Fruit fly (Drosophila melanogaster) whole organism: ENCODE data around the gene Rab35.
"Not testable (repeated sequence)": the region's sequence is repeated elsewhere in the genome, so short reads cannot be mapped to it uniquely, and the experiment has no call there.

ENCODE experiments used
- CG8478 ChIP-seq: fragments of >200 bp; optimal IDR thresholded peaks from 2 replicates; lab custom pipeline; 2018; ENCODE audit warnings: inconsistent platforms
- Dll ChIP-seq: fragments of >200 bp; optimal IDR thresholded peaks from 2 replicates; lab custom pipeline; 2017
- EcR ChIP-seq, 2 experiments: fragments of >200 bp; optimal IDR thresholded peaks; 2 replicates each; lab custom pipeline; 2017; ENCODE audit warnings: missing biosample characterization in 2 of 2, missing genetic modification characterization in 2 of 2, missing genetic modification reagents in 2 of 2
- pan ChIP-seq: fragments of >200 bp; optimal IDR thresholded peaks from 2 replicates; lab custom pipeline; 2017
- psq ChIP-seq: fragments of >200 bp; optimal IDR thresholded peaks from 2 replicates; lab custom pipeline; 2017
- usp ChIP-seq: fragments of >200 bp; optimal IDR thresholded peaks from 2 replicates; lab custom pipeline; 2017; ENCODE audit warnings: missing biosample characterization, missing genetic modification characterization, mixed read lengths

Gene Rab35

dm6 chrX:20159679-20160140 is at the start of gene Rab35:
TSS of gene Rab35 (minus strand) at chrX:20159872.
- TF ChIP-seq EcR (GFP tag; optimal IDR thresholded peaks at IDR 0.05; lab: Kevin White, UChicago) (no peak), pan (lab: Kevin White, UChicago) (no peak), CG8478 (no peak), usp (GFP tag; lab: Kevin White, UChicago) (no peak), Dll (lab: Kevin White, UChicago) (no peak), psq (no peak)

DNA sequence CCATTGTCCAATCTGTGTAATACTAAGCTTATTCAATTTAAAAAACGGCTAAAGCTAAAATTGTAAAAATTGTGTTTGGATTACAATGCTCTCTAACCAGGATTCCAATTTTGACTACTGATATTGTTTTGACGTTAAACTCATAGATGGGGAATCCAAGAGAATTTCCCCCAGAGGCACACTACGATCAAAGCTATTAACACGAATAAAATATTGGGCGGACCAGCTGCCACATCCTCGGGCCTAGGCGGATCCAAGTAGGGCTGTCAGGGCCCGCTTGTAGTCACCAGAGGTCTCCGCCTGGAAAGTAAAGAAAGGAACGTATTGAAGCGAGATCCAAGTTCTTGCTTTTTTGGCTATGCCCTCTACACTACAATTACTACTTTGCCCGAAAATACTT is 42.2 kb upstream of the Rab35 start, which contains the start of gene SdicA:
Gene SdicA, minus strand, starts transcription at position 101 of the 400 bp plus-strand sequence.
- TF ChIP-seq EcR (GFP tag; optimal IDR thresholded peaks at IDR 0.05; lab: Kevin White, UChicago); psq; usp (GFP tag; lab: Kevin White, UChicago): not testable (repeated sequence)

- not testable (repeated sequence) for TF ChIP-seq psq; CG8478; usp (GFP tag; lab: Kevin White, UChicago)
Observed at dm6 chrX:20194127-20194526, 34.5 kb upstream of the Rab35 start, which contains the start of gene Sdic3. TSS of gene Sdic3 (minus strand) at chrX:20194227.

DNA sequence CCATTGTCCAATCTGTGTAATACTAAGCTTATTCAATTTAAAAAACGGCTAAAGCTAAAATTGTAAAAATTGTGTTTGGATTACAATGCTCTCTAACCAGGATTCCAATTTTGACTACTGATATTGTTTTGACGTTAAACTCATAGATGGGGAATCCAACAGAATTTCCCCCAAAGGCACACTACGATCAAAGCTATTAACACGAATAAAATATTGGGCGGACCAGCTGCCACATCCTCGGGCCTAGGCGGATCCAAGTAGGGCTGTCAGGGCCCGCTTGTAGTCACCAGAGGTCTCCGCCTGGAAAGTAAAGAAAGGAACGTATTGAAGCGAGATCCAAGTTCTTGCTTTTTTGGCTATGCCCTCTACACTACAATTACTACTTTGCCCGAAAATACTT is 26.7 kb upstream of the Rab35 start, which contains the start of gene Sdic2:
Gene Sdic2, minus strand, starts transcription at position 101 of the 400 bp plus-strand sequence.
- TF ChIP-seq usp (GFP tag; lab: Kevin White, UChicago); pan (lab: Kevin White, UChicago); CG8478: not testable (repeated sequence)

dm6 chrX:20178538-20178937 is 18.9 kb upstream of the Rab35 start, which contains the start of gene Sdic1:
TSS of gene Sdic1 (minus strand) at chrX:20178638.
- not testable (repeated sequence) for TF ChIP-seq EcR (GFP tag; optimal IDR thresholded peaks at IDR 0.05; lab: Kevin White, UChicago); pan (lab: Kevin White, UChicago); CG8478

DNA sequence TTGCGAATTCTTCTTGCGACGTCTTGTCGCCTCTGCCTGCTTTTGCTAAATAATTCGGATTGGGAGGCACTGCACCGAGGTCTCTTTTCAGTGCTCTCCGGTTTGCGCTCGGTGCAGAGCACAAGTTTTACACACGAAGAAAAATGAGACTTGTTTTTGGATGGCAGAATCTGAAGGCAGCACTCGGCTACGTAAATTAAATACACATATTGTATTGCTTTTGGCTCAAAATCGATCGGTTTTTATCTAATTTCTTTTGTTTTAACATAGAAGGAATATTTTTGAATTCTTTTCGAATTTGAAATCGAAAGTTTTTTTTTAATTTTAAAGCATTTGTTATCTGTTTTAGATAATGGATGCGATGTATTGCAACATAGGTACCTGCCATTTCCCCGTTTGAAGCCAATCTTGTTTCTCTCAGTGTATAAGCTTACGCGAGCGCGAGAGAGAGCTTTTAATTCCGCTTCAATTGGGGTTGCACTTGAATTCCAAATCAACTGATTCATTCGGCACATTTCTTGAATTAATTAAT is 13.9 kb upstream of the Rab35 start, which contains the start of gene AnxB10:
Gene AnxB10, minus strand, starts transcription at position 51 of the 532 bp plus-strand sequence.
- TF ChIP-seq usp (GFP tag; lab: Kevin White, UChicago) (no peak), pan (lab: Kevin White, UChicago) (no peak), CG8478 (no peak), psq (no peak), EcR (GFP tag; optimal IDR thresholded peaks at IDR 0.05; lab: Kevin White, UChicago) (no peak), Dll (lab: Kevin White, UChicago) (no peak)

DNA sequence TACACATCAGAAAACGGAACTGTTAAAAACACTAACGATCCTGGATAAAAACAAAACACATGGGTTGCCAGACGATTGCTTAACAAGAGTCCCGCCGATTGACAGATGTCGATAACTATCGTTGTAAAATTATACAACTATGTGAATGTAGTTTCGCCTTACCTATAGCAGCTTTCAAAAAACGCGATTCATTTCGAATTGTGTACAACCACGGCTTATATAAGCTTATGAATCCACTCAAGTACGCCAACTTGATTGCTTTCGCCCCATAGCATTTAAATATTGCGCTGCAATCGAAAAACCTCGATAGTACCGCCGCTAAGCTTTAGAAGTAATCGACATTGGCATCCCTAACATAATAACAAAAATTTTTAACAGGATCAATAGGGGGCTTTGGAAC is 10.2 kb upstream of the Rab35 start, which contains the start of the genes CG9581 and CG9578:
Gene CG9581, minus strand, starts transcription at position 84 of the 400 bp plus-strand sequence.
Gene CG9578, plus strand, starts transcription at position 325 of the 400 bp plus-strand sequence.
- TF ChIP-seq usp (GFP tag; lab: Kevin White, UChicago), result no peak
- no peak for TF ChIP-seq Dll (lab: Kevin White, UChicago)
- no peak for TF ChIP-seq psq
- no peak for TF ChIP-seq CG8478
- TF ChIP-seq EcR (GFP tag; optimal IDR thresholded peaks at IDR 0.05; lab: Kevin White, UChicago), result no peak
- no peak for TF ChIP-seq pan (lab: Kevin White, UChicago)

dm6 chrX:20166484-20167038 is 6.9 kb upstream of the Rab35 start, which contains the start of gene CG9577:
TSS of gene CG9577 (plus strand) at chrX:20166673.
- no peak for TF ChIP-seq pan (lab: Kevin White, UChicago)

- TF ChIP-seq pan (lab: Kevin White, UChicago) (no peak), EcR (GFP tag; optimal IDR thresholded peaks at IDR 0.05; lab: Kevin White, UChicago) (no peak), Dll (lab: Kevin White, UChicago) (no peak), CG8478 (no peak), usp (GFP tag; lab: Kevin White, UChicago) (no peak), psq (no peak)
Observed at dm6 chrX:20165773-20166412, 6.2 kb upstream of the Rab35 start, which contains the start of gene Phf7. TSS of gene Phf7 (minus strand) at chrX:20165830.

- TF ChIP-seq usp (GFP tag; lab: Kevin White, UChicago), result no peak
- no peak for TF ChIP-seq Dll (lab: Kevin White, UChicago)
- no peak for TF ChIP-seq CG8478
- TF ChIP-seq EcR (GFP tag; optimal IDR thresholded peaks at IDR 0.05; lab: Kevin White, UChicago), result no peak
- no peak for TF ChIP-seq pan (lab: Kevin White, UChicago)
- no peak for TF ChIP-seq psq
Observed at dm6 chrX:20162586-20162985, 2.9 kb upstream of the Rab35 start.

dm6 chrX:20158943-20159385 is 708 bp downstream of the Rab35 start:
- TF ChIP-seq pan (lab: Kevin White, UChicago), result no peak
- peak; percentile 90 for TF ChIP-seq CG8478
- peak; percentile 67 for TF ChIP-seq Dll (lab: Kevin White, UChicago)

dm6 chrX:20158491-20158890 is 1.2 kb downstream of the Rab35 start:
- TF ChIP-seq pan (lab: Kevin White, UChicago) (no peak), EcR (GFP tag; optimal IDR thresholded peaks at IDR 0.05; lab: Kevin White, UChicago) (no peak), Dll (lab: Kevin White, UChicago) (no peak), psq (no peak), usp (GFP tag; lab: Kevin White, UChicago) (no peak), CG8478 (no peak)
